Worm (Caenorhabditis elegans) whole organism, late embryonic: ENCODE measurements around the gene sra-3.

Experiments
- C08G9.2 ChIP-seq: sonication (generic microtip); optimal IDR thresholded peaks from 2 replicates; lab custom pipeline; 2016; ENCODE audit warnings: mild to moderate bottlenecking, missing genetic modification characterization, moderate library complexity, missing compliant biosample characterization
- Y22D7AL.16 ChIP-seq: sonication (generic microtip); optimal IDR thresholded peaks from 2 replicates; lab custom pipeline; 2016; ENCODE audit warnings: missing genetic modification characterization, missing compliant biosample characterization
- ahr-1 ChIP-seq: sonication (generic microtip); optimal IDR thresholded peaks from 2 replicates; lab custom pipeline; 2016; ENCODE audit warnings: missing genetic modification characterization, missing compliant biosample characterization
- ama-1 ChIP-seq: fragments of 150-350 bp; optimal IDR thresholded peaks from 2 replicates; lab custom pipeline; 2014
- ceh-14 ChIP-seq: sonication (generic microtip); optimal IDR thresholded peaks from 2 replicates; lab custom pipeline; 2016; ENCODE audit warnings: missing genotype, missing genetic modification characterization, missing compliant biosample characterization
- ceh-18 ChIP-seq: sonication (generic microtip); optimal IDR thresholded peaks from 2 replicates; lab custom pipeline; 2016; ENCODE audit warnings: missing genetic modification characterization, missing compliant biosample characterization
- ceh-2 ChIP-seq: sonication (generic microtip); optimal IDR thresholded peaks from 2 replicates; lab custom pipeline; 2016; ENCODE audit warnings: missing genotype, missing genetic modification characterization, missing compliant biosample characterization
- ceh-24 ChIP-seq: sonication (generic microtip); optimal IDR thresholded peaks from 2 replicates; lab custom pipeline; 2016; ENCODE audit warnings: mild to moderate bottlenecking, missing genetic modification characterization, missing compliant biosample characterization
- ceh-31 ChIP-seq: sonication (generic microtip); optimal IDR thresholded peaks from 2 replicates; lab custom pipeline; 2016; ENCODE audit warnings: missing genetic modification characterization, missing compliant biosample characterization
- ceh-45 ChIP-seq: fragments of 200-800 bp; sonication (Bioruptor generic); IDR thresholded peaks from 2 replicates; pipeline ENCODE4 v1.3.6; 2022; ENCODE audit warnings: missing genetic modification reagents, missing genetic modification characterization, missing compliant biosample characterization
- ceh-48 ChIP-seq: sonication (generic microtip); optimal IDR thresholded peaks from 2 replicates; lab custom pipeline; 2016; ENCODE audit warnings: missing genetic modification characterization, inconsistent platforms, missing compliant biosample characterization
- ceh-6 ChIP-seq: fragments of 200-800 bp; sonication (Bioruptor generic); optimal IDR thresholded peaks from 2 replicates; lab custom pipeline; 2018; ENCODE audit warnings: mild to moderate bottlenecking, missing genetic modification characterization, missing compliant biosample characterization
- ceh-9 ChIP-seq: sonication (generic microtip); optimal IDR thresholded peaks from 2 replicates; lab custom pipeline; 2016; ENCODE audit warnings: mild to moderate bottlenecking, missing genetic modification characterization, inconsistent platforms, missing compliant biosample characterization
- che-1 ChIP-seq: sonication (generic microtip); optimal IDR thresholded peaks from 2 replicates; lab custom pipeline; 2016; ENCODE audit warnings: mild to moderate bottlenecking, missing genetic modification characterization, missing compliant biosample characterization
- dmd-4 ChIP-seq: sonication (generic microtip); optimal IDR thresholded peaks from 2 replicates; lab custom pipeline; 2016; ENCODE audit warnings: borderline replicate concordance, missing genetic modification characterization, missing compliant biosample characterization
- elt-2 ChIP-seq: sonication (generic microtip); optimal IDR thresholded peaks from 2 replicates; lab custom pipeline; 2016; ENCODE audit warnings: missing genetic modification reagents, missing genetic modification characterization, missing compliant biosample characterization
- ets-4 ChIP-seq: sonication (generic microtip); optimal IDR thresholded peaks from 2 replicates; lab custom pipeline; 2016; ENCODE audit warnings: missing genetic modification characterization, missing compliant biosample characterization
- eyg-1 ChIP-seq: sonication (generic microtip); optimal IDR thresholded peaks from 2 replicates; lab custom pipeline; 2016; ENCODE audit warnings: missing genotype, missing genetic modification characterization, missing compliant biosample characterization
- fax-1 ChIP-seq: sonication (generic microtip); optimal IDR thresholded peaks from 2 replicates; lab custom pipeline; 2016; ENCODE audit warnings: missing genotype, missing genetic modification characterization, missing compliant biosample characterization
- fkh-6 ChIP-seq: sonication (generic microtip); optimal IDR thresholded peaks from 2 replicates; lab custom pipeline; 2016; ENCODE audit warnings: missing genetic modification characterization, missing compliant biosample characterization
- hlh-13 ChIP-seq: fragments of 200-800 bp; sonication (Bioruptor generic); optimal IDR thresholded peaks from 2 replicates; lab custom pipeline; 2018; ENCODE audit warnings: mild to moderate bottlenecking, missing genetic modification characterization, missing compliant biosample characterization
- hlh-15 ChIP-seq: sonication (generic microtip); optimal IDR thresholded peaks from 2 replicates; lab custom pipeline; 2016; ENCODE audit warnings: missing genetic modification characterization, missing compliant biosample characterization
- hlh-6 ChIP-seq: sonication (generic microtip); optimal IDR thresholded peaks from 2 replicates; lab custom pipeline; 2016; ENCODE audit warnings: missing genotype, missing genetic modification characterization, missing compliant biosample characterization
- hlh-8 ChIP-seq: sonication (generic microtip); optimal IDR thresholded peaks from 2 replicates; lab custom pipeline; 2016; ENCODE audit warnings: missing genotype, missing genetic modification characterization, missing compliant biosample characterization
- lin-11 ChIP-seq: fragments of 200-800 bp; sonication (Bioruptor generic); optimal IDR thresholded peaks from 2 replicates; lab custom pipeline; 2018; ENCODE audit warnings: mild to moderate bottlenecking, missing genetic modification characterization, missing compliant biosample characterization
- madf-2 ChIP-seq: sonication (generic microtip); optimal IDR thresholded peaks from 2 replicates; lab custom pipeline; 2017; ENCODE audit warnings: missing genetic modification characterization, missing compliant biosample characterization
- nhr-11 ChIP-seq: fragments of 150-350 bp; optimal IDR thresholded peaks from 2 replicates; lab custom pipeline; 2014; ENCODE audit warnings: missing biosample characterization, missing genetic modification characterization
- odd-2 ChIP-seq: sonication (generic microtip); optimal IDR thresholded peaks from 2 replicates; lab custom pipeline; 2017; ENCODE audit warnings: antibody characterized with exemption, mild to moderate bottlenecking, missing genetic modification characterization, missing compliant biosample characterization
- pag-3 ChIP-seq: sonication (generic microtip); optimal IDR thresholded peaks from 2 replicates; lab custom pipeline; 2016; ENCODE audit warnings: missing compliant biosample characterization, missing genetic modification characterization, borderline replicate concordance
- pat-9 ChIP-seq: fragments of 200-800 bp; sonication (Bioruptor generic); optimal IDR thresholded peaks from 2 replicates; lab custom pipeline; 2018; ENCODE audit warnings: mild to moderate bottlenecking, missing genetic modification characterization, moderate library complexity, missing compliant biosample characterization
- pha-2 ChIP-seq: sonication (generic microtip); optimal IDR thresholded peaks from 2 replicates; lab custom pipeline; 2017; ENCODE audit warnings: mild to moderate bottlenecking, missing genetic modification characterization, missing compliant biosample characterization
- pha-4 ChIP-seq: fragments of 150-350 bp; optimal IDR thresholded peaks from 2 replicates; lab custom pipeline; 2018; ENCODE audit warnings: missing biosample characterization, missing genetic modification reagents, missing genetic modification characterization
- pqm-1 ChIP-seq: sonication (generic microtip); optimal IDR thresholded peaks from 2 replicates; lab custom pipeline; 2016; ENCODE audit warnings: missing genetic modification characterization, missing compliant biosample characterization
- sdc-2 ChIP-seq: sonication (generic microtip); optimal IDR thresholded peaks from 2 replicates; lab custom pipeline; 2016; ENCODE audit warnings: missing genotype, missing genetic modification characterization, missing compliant biosample characterization
- sox-4 ChIP-seq: sonication (generic microtip); optimal IDR thresholded peaks from 2 replicates; lab custom pipeline; 2017; ENCODE audit warnings: mild to moderate bottlenecking, missing genetic modification characterization, inconsistent platforms, missing compliant biosample characterization
- tbx-2 ChIP-seq: sonication (generic microtip); optimal IDR thresholded peaks from 2 replicates; lab custom pipeline; 2016; ENCODE audit warnings: missing genetic modification characterization, missing compliant biosample characterization
- tbx-7 ChIP-seq: sonication (generic microtip); optimal IDR thresholded peaks from 2 replicates; lab custom pipeline; 2016; ENCODE audit warnings: missing genotype, missing genetic modification characterization, missing compliant biosample characterization
- ttx-3 ChIP-seq: sonication (generic microtip); optimal IDR thresholded peaks from 2 replicates; lab custom pipeline; 2016; ENCODE audit warnings: missing genetic modification reagents, missing genetic modification characterization, missing compliant biosample characterization
- unc-42 ChIP-seq: sonication (generic microtip); optimal IDR thresholded peaks from 2 replicates; lab custom pipeline; 2016; ENCODE audit warnings: missing genotype, missing genetic modification characterization, missing compliant biosample characterization
- unc-55 ChIP-seq: sonication (generic microtip); optimal IDR thresholded peaks from 2 replicates; lab custom pipeline; 2017; ENCODE audit warnings: missing biosample characterization, missing genetic modification reagents, missing genetic modification characterization
- unc-86 ChIP-seq: sonication (generic microtip); optimal IDR thresholded peaks from 2 replicates; lab custom pipeline; 2016; ENCODE audit warnings: missing genetic modification characterization, missing compliant biosample characterization
- zip-5 ChIP-seq: sonication (generic microtip); optimal IDR thresholded peaks from 2 replicates; lab custom pipeline; 2016; ENCODE audit warnings: missing genetic modification characterization, missing compliant biosample characterization
- ztf-16 ChIP-seq: sonication (generic microtip); optimal IDR thresholded peaks from 2 replicates; lab custom pipeline; 2017; ENCODE audit warnings: missing genetic modification characterization, missing compliant biosample characterization

The sra-3 gene

DNA sequence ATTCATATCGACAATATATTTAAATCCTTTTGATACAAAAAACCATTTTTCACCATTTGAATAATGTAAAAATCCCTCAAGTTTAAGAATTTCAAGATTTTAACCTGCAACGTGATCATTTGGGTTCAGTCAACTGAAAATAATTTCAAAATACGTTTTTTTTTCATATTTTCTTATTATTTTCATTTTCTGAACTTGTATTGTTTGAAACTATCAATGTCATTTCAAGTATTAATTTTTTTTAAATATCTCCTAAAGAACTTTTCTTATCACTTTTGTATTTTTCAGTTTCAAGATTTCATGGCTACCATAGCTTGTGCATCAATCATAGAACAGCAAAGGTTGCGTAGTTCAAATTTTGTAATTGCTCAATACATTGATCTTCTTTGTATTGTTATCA, 8.6 kb downstream of the sra-3 start, which contains the start of gene sra-9:
sra-9 (plus strand) TSS at position 301 of the 400 bp plus-strand sequence.
- no peak for TF ChIP-seq hlh-13 (GFP tag; lab: Kevin White, UChicago)
- TF ChIP-seq ceh-6 (GFP tag; lab: Kevin White, UChicago) = no peak
- no peak for TF ChIP-seq Y22D7AL.16 (tag; lab: Kevin White, UChicago)
- TF ChIP-seq ceh-2 (tag; lab: Kevin White, UChicago) = no peak
- TF ChIP-seq nhr-11 (tag; lab: Kevin White, UChicago) = no peak
- TF ChIP-seq pag-3 (tag; lab: Kevin White, UChicago) = no peak
- TF ChIP-seq madf-2 (tag; lab: Kevin White, UChicago) = no peak
- TF ChIP-seq unc-86 = no peak
- no peak for TF ChIP-seq sdc-2 (tag; lab: Kevin White, UChicago)

- no peak for TF ChIP-seq madf-2 (tag; lab: Kevin White, UChicago)
- no peak for TF ChIP-seq pqm-1
- no peak for TF ChIP-seq eyg-1
- no peak for TF ChIP-seq hlh-8
- no peak for TF ChIP-seq ceh-24
- TF ChIP-seq unc-42 (tag; lab: Kevin White, UChicago) = no peak
- TF ChIP-seq elt-2 (tag; lab: Kevin White, UChicago) = no peak
- TF ChIP-seq ceh-31 (tag; lab: Kevin White, UChicago) = no peak
- TF ChIP-seq ttx-3 = no peak
- TF ChIP-seq, all 69 proteins: peak for 0
Measured at ce11 chrII:9528480-9528879, 12.1 kb downstream of the sra-3 start, which contains the start of gene sra-2. Gene sra-2, plus strand, starts transcription at chrII:9528780.

ce11 chrII:9523539-9524224, 16.9 kb downstream of the sra-3 start, which contains the start of gene mex-6:
Gene mex-6, plus strand, starts transcription at chrII:9524174.
- TF ChIP-seq unc-55 (GFP tag; lab: Kevin White, UChicago) = no peak
- no peak for TF ChIP-seq ets-4
- TF ChIP-seq fkh-6 (tag; lab: Kevin White, UChicago) = no peak
- no peak for TF ChIP-seq fax-1 (tag; lab: Kevin White, UChicago)
- no peak for TF ChIP-seq lin-11
- no peak for TF ChIP-seq hlh-6 (tag; lab: Kevin White, UChicago)
- TF ChIP-seq ceh-9 (tag; lab: Kevin White, UChicago) = no peak
- no peak for TF ChIP-seq pat-9 (tag; lab: Kevin White, UChicago)
- no peak for TF ChIP-seq eyg-1
- no peak for TF ChIP-seq madf-2 (tag; lab: Kevin White, UChicago)

DNA sequence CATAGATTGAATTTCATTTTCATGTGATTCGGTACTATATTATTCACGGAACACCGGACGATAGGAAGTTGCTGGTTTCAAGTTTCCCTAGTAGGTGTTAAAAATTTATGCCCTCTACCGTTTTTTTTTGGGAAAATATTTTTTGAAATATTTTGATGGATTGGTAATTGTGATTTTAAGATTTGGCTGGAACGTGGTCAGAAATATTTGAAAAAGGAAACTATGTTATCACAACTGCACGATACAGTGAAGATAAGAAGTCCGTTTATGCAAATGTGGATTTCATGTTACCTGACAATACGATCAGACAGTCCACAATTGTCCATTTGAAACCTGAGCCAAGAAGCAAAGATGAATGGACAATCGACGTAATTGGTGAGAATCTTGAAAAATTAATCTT, 17.6 kb downstream of the sra-3 start, which contains the start of gene AH6.17:
AH6.17 (plus strand) TSS at position 185 of the 400 bp plus-strand sequence.
- TF ChIP-seq ceh-45 (GFP tag; lab: Robert Waterston, UW) = no peak
- no peak for TF ChIP-seq unc-86
- TF ChIP-seq hlh-15 (tag; lab: Kevin White, UChicago) = no peak
- TF ChIP-seq ceh-2 (tag; lab: Kevin White, UChicago) = no peak
- no peak for TF ChIP-seq lin-11
- TF ChIP-seq ama-1 (lab: Kevin White, UChicago) = no peak
- no peak for TF ChIP-seq unc-55 (GFP tag; lab: Kevin White, UChicago)

ce11 chrII:9521570-9521969, 19.1 kb downstream of the sra-3 start, which contains the start of gene sra-1:
Gene sra-1, minus strand, starts transcription at chrII:9521670.
- TF ChIP-seq dmd-4 (no peak), che-1 (tag; lab: Kevin White, UChicago) (no peak), odd-2 (no peak), fkh-6 (tag; lab: Kevin White, UChicago) (no peak), pha-4 (tag; lab: Kevin White, UChicago) (no peak), hlh-8 (no peak), elt-2 (tag; lab: Kevin White, UChicago) (no peak), ahr-1 (no peak), tbx-7 (tag; lab: Kevin White, UChicago) (no peak), C08G9.2 (no peak), ztf-16 (tag; lab: Kevin White, UChicago) (no peak), ceh-48 (tag; lab: Kevin White, UChicago) (no peak), zip-5 (tag; lab: Kevin White, UChicago) (no peak), ceh-14 (tag; lab: Kevin White, UChicago) (no peak), madf-2 (tag; lab: Kevin White, UChicago) (no peak), ceh-24 (no peak), pha-2 (no peak), tbx-2 (tag; lab: Kevin White, UChicago) (no peak), sox-4 (tag; lab: Kevin White, UChicago) (no peak), ceh-18 (tag; lab: Kevin White, UChicago) (no peak)
- TF ChIP-seq, all 69 proteins: peak for 0
